Worm (Caenorhabditis elegans): Measurements from ENCODE around the gene rev-3.
A peak's percentile ranks its signal among the peaks of the same experiment; 100 is the strongest.

rev-3 gene

DNA sequence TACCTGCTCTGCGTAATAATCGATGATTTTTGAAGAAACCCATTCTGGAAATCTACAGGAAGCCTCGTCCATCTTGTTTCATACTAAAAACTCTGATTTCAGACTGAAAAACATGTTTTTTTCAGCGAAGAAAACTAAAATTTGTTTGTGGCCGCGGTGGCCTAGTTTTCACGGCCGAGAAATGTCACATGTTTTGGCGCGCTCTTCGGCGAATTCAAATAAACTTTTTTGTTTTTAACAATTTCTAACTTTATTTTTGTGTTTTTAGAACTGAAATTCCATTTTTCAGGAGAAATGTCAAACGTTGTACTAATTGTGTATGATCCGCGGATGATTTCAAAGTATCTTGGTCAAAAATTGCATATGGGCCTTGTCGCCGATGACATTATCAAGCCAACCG lies 12.5 kb upstream of the rev-3 start, which contains the start of the genes polq-1 and him-10 (continued):
- TF ChIP-seq dpl-1 (GFP tag; optimal IDR thresholded peaks at IDR 0.05) = peak; percentile 72 to 86 (median 80)
- TF ChIP-seq zip-4 (GFP tag; optimal IDR thresholded peaks at IDR 0.05) = no peak
- TF ChIP-seq ztf-11 (tag; optimal IDR thresholded peaks at IDR 0.05) = peak in 1 of 2 experiments; percentile 1
- peak; percentile 29 for TF ChIP-seq skn-1 (tag; optimal IDR thresholded peaks at IDR 0.05)
- peak; percentile 14 for TF ChIP-seq nhr-71 (tag; optimal IDR thresholded peaks at IDR 0.05)

DNA sequence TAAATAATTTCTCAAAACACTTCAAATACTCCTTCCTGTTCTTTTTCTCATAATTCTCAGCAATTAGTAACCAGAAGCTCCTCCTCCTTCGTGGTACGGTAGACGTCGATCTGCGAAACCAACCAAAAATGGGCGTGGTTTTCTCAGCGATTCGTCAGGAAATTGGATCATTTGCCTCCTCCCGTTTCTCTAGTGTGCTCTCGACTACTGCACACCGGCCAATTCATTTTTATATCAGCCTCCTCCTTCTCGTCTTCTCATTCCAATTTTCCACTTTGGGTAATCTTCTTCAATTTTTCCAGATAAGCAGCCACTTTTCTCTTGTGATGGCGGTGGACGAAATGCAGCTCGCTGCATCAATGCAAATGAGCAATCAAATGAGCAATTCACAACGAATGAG lies 8.3 kb upstream of the rev-3 start, which contains the start of gene ceh-10:
TSS of gene ceh-10 (plus strand) at position 301 of the 400 bp plus-strand sequence.
- TF ChIP-seq tbx-2 (tag; optimal IDR thresholded peaks at IDR 0.05) (peak; percentile 4), lin-14 (GFP tag; optimal IDR thresholded peaks at IDR 0.05) (peak; percentile 44), fkh-10 (GFP tag; optimal IDR thresholded peaks at IDR 0.05) (no peak)

DNA sequence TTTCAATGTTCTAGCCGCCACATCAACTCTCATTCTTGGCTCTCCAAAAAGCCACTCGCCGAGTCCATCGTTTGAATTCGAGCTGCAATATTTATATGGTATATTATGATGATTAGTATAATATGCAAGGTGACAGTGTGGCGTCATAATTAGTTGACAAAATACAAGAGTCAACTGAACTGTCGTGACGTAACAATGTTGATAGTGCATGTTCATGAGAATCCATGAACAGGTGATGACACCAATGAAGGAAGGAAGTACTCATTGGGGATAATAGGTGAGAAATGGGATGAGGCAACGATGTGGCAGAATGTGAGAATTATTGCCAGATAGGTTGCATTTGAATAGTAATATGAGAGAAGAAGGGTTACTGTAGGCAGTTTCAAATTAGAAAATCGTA lies 4.5 kb upstream of the rev-3 start:
- no peak for TF ChIP-seq nhr-20 (tag; optimal IDR thresholded peaks at IDR 0.05)
- TF ChIP-seq efl-1 (optimal IDR thresholded peaks at IDR 0.05) = no peak
- peak in 1 of 2 experiments; percentile 44 for TF ChIP-seq efl-1 (GFP tag; optimal IDR thresholded peaks at IDR 0.05 in 1 of 2)

DNA sequence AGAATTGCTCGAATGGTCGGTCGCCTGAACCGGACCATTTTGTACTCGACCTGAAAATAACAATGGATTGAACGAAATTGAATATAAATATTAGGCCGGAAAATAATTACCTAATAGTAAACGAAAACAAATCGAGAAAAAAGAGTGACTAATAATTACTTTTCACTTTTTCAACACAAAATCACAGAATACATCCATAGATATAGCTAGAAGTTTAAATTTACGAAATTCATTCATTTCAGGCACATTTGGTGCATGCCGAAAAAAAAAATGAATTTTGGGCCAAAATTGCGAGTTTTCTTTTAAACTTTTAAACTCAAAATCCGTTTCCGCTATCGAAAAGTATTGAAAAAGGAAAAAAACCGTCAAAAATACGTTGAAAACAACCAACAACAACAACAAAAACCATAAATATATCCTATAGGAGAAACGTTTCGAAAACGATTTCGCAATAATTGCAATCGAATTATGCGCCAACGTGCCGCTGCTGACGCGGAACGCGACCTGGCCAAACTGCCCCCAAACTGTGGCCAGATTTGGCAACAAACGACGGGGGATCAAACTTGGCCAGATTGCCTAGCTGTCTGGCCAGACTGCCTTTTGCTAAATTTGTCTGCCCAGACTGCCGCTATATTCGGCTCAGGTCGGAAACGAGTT lies 5.0 kb downstream of the rev-3 start, which contains the start of gene Y37B11A.3:
TSS of gene Y37B11A.3 (minus strand) at position 51 of the 657 bp plus-strand sequence.
- TF ChIP-seq nhr-12 (tag; optimal IDR thresholded peaks at IDR 0.05) (no peak), nhr-11 (tag; optimal IDR thresholded peaks at IDR 0.05) (no peak), nhr-20 (tag; optimal IDR thresholded peaks at IDR 0.05) (peak; percentile 81), F16B12.6 (tag; optimal IDR thresholded peaks at IDR 0.05) (peak; percentile 61), unc-86 (tag; optimal IDR thresholded peaks at IDR 0.05) (peak; percentile 67), ces-1 (GFP tag; optimal IDR thresholded peaks at IDR 0.05) (no peak), dpl-1 (GFP tag; optimal IDR thresholded peaks at IDR 0.05) (peak; percentile 77 to 82 (median 81)), Y116A8C.19 (tag; optimal IDR thresholded peaks at IDR 0.05; ENCODE audit: borderline replicate concordance) (no peak), C34B4.2 (tag; optimal IDR thresholded peaks at IDR 0.05) (no peak), unc-62 (GFP tag; optimal IDR thresholded peaks at IDR 0.05) (no peak), nhr-77 (tag; optimal IDR thresholded peaks at IDR 0.05) (peak; percentile 70), blmp-1 (tag; optimal IDR thresholded peaks at IDR 0.05) (peak; percentile 47), mab-9 (GFP tag; IDR thresholded peaks at IDR 0.05) (peak; percentile 62), nhr-19 (GFP tag; conservative IDR thresholded peaks at IDR 0.05) (peak; percentile 86), fkh-10 (GFP tag; optimal IDR thresholded peaks at IDR 0.05) (peak; percentile 11), ets-5 (GFP tag; IDR thresholded peaks at IDR 0.05) (no peak), mef-2 (tag; optimal IDR thresholded peaks at IDR 0.05) (no peak), tbx-2 (tag; optimal IDR thresholded peaks at IDR 0.05) (peak; percentile 79), nhr-90 (tag; optimal IDR thresholded peaks at IDR 0.05; ENCODE audit: poor library complexity) (peak; percentile 75), nhr-71 (tag; optimal IDR thresholded peaks at IDR 0.05) (peak; percentile 88), ztf-4 (tag; optimal IDR thresholded peaks at IDR 0.05) (no peak), lin-15B (tag; optimal IDR thresholded peaks at IDR 0.05) (peak; percentile 71), lin-39 (tag; optimal IDR thresholded peaks at IDR 0.05) (peak; percentile 20), hlh-17 (GFP tag; optimal IDR thresholded peaks at IDR 0.05; ENCODE audit: borderline replicate concordance) (no peak), pqm-1 (tag; optimal IDR thresholded peaks at IDR 0.05) (no peak), xbp-1 (tag; optimal IDR thresholded peaks at IDR 0.05) (peak; percentile 77), lin-13 (GFP tag; optimal IDR thresholded peaks at IDR 0.05) (peak; percentile 76), pax-3 (tag; optimal IDR thresholded peaks at IDR 0.05) (peak; percentile 71), lir-3 (tag; optimal IDR thresholded peaks at IDR 0.05; ENCODE audit: poor library complexity) (peak; percentile 59), mdl-1 (tag; optimal IDR thresholded peaks at IDR 0.05) (peak in 1 of 2 experiments; percentile 70), unc-98 (GFP tag; IDR thresholded peaks at IDR 0.05) (peak; percentile 11; the same call in 1 of the 2 replicates), egl-13 (tag; optimal IDR thresholded peaks at IDR 0.05) (peak; percentile 9), egl-27 (tag; optimal IDR thresholded peaks at IDR 0.05) (no peak), C16A3.4 (tag; optimal IDR thresholded peaks at IDR 0.05) (peak; percentile 77), skn-1 (tag; optimal IDR thresholded peaks at IDR 0.05) (peak; percentile 82), vab-15 (tag; optimal IDR thresholded peaks at IDR 0.05) (no peak), aha-1 (tag; optimal IDR thresholded peaks at IDR 0.05) (no peak), pag-3 (tag; optimal IDR thresholded peaks at IDR 0.05; ENCODE audit: borderline replicate concordance, insufficient read depth) (no peak), swsn-7 (tag; optimal IDR thresholded peaks at IDR 0.05) (peak; percentile 81)

Measured in whole organism, L1 larva.